In genomic region chrIV:14679060-14679459, ce11 we compare ENCODE assay signal across 2 worm cellular contexts.
A peak's percentile ranks its signal among the peaks of the same experiment; 100 is the strongest.
TF ChIP-seq lines count a peak whose summit lies in the region.

No protein-coding gene starts in this region.

TF ChIP-seq in whole organism, L1 larva, 84 proteins besides CTCF, POLR2A, EP300 and RAD21:
- TF ChIP-seq elt-3 (tag; optimal IDR thresholded peaks at IDR 0.05; lab: Kevin White, UChicago) (peak in 1 of 6 experiments; percentile 11), isw-1 (GFP tag; IDR thresholded peaks at IDR 0.05; lab: Robert Waterston, UW) (no peak), lsy-2 (tag; optimal IDR thresholded peaks at IDR 0.05; lab: Kevin White, UChicago) (no peak), nhr-90 (tag; optimal IDR thresholded peaks at IDR 0.05; lab: Kevin White, UChicago; ENCODE audit: poor library complexity) (no peak), zag-1 (tag; optimal IDR thresholded peaks at IDR 0.05; lab: Kevin White, UChicago) (no peak), blmp-1 (tag; optimal IDR thresholded peaks at IDR 0.05; lab: Kevin White, UChicago) (peak; percentile 62), snu-23 (GFP tag; optimal IDR thresholded peaks at IDR 0.05; lab: Kevin White, UChicago) (no peak), unc-62 (GFP tag; optimal IDR thresholded peaks at IDR 0.05; lab: Kevin White, UChicago) (no peak), rnt-1 (tag; optimal IDR thresholded peaks at IDR 0.05; lab: Kevin White, UChicago) (no peak), fos-1 (tag; optimal IDR thresholded peaks at IDR 0.05; lab: Kevin White, UChicago) (no peak), hlh-17 (GFP tag; optimal IDR thresholded peaks at IDR 0.05; lab: Kevin White, UChicago; ENCODE audit: borderline replicate concordance) (no peak), hlh-4 (tag; optimal IDR thresholded peaks at IDR 0.05; lab: Kevin White, UChicago) (no peak), zip-4 (GFP tag; optimal IDR thresholded peaks at IDR 0.05; lab: Kevin White, UChicago) (no peak), sptf-1 (tag; optimal IDR thresholded peaks at IDR 0.05; lab: Kevin White, UChicago) (no peak), lir-3 (tag; optimal IDR thresholded peaks at IDR 0.05; lab: Kevin White, UChicago; ENCODE audit: poor library complexity) (no peak)

TF ChIP-seq in whole organism, L4 larva, 104 proteins besides CTCF, POLR2A, EP300 and RAD21:
- TF ChIP-seq T26A8.4 (GFP tag; IDR thresholded peaks at IDR 0.05; lab: Robert Waterston, UW), result no peak
- no peak for TF ChIP-seq jun-1 (tag; optimal IDR thresholded peaks at IDR 0.05; lab: Kevin White, UChicago)
- TF ChIP-seq zag-1 (tag; optimal IDR thresholded peaks at IDR 0.05; lab: Kevin White, UChicago), result no peak
- TF ChIP-seq snpc-1.2 (GFP tag; IDR thresholded peaks at IDR 0.05; lab: Robert Waterston, UW), result 0 out of 2 replicates have a peak, but pooled peaks have one; percentile 19
- no peak for TF ChIP-seq ceh-20 (GFP tag; IDR thresholded peaks at IDR 0.05; lab: Robert Waterston, UW)
- TF ChIP-seq cey-2 (tag; optimal IDR thresholded peaks at IDR 0.05; lab: Kevin White, UChicago; ENCODE audit: borderline replicate concordance, insufficient read depth), result no peak
- TF ChIP-seq F44E2.7 (GFP tag; IDR thresholded peaks at IDR 0.05; lab: Robert Waterston, UW), result no peak
- TF ChIP-seq Y75B8A.6 (GFP tag; IDR thresholded peaks at IDR 0.05; lab: Robert Waterston, UW), result no peak
- no peak for TF ChIP-seq spr-3 (GFP tag; optimal IDR thresholded peaks at IDR 0.05; lab: Kevin White, UChicago)
- no peak for TF ChIP-seq spr-1 (tag; optimal IDR thresholded peaks at IDR 0.05; lab: Kevin White, UChicago)
- TF ChIP-seq aha-1 (tag; lab: Kevin White, UChicago), result peak; percentile 65
- TF ChIP-seq ztf-7 (tag; optimal IDR thresholded peaks at IDR 0.05; lab: Kevin White, UChicago), result no peak
- TF ChIP-seq nhr-42 (GFP tag; IDR thresholded peaks at IDR 0.05; lab: Robert Waterston, UW), result no peak
- TF ChIP-seq mes-2 (tag; optimal IDR thresholded peaks at IDR 0.05; lab: Kevin White, UChicago; ENCODE audit: poor library complexity, severe bottlenecking), result no peak
- TF ChIP-seq vab-7 (GFP tag; IDR thresholded peaks at IDR 0.05; lab: Robert Waterston, UW), result no peak
- TF ChIP-seq lin-39 (tag; optimal IDR thresholded peaks at IDR 0.05; lab: Kevin White, UChicago), result no peak
- no peak for TF ChIP-seq T20F7.1 (GFP tag; optimal IDR thresholded peaks at IDR 0.05; lab: Kevin White, UChicago)
- no peak for TF ChIP-seq attf-4 (tag; optimal IDR thresholded peaks at IDR 0.05; lab: Kevin White, UChicago)
- peak in 1 of 2 experiments; percentile 21 for TF ChIP-seq unc-62 (GFP tag; optimal IDR thresholded peaks at IDR 0.05 in 1 of 2; lab: Kevin White, UChicago)
- TF ChIP-seq unc-62 (tag; optimal IDR thresholded peaks at IDR 0.05; lab: Kevin White, UChicago), result no peak
- no peak for TF ChIP-seq hlh-11 (tag; optimal IDR thresholded peaks at IDR 0.05; lab: Kevin White, UChicago)
- TF ChIP-seq madf-5 (GFP tag; IDR thresholded peaks at IDR 0.05; lab: Robert Waterston, UW), result no peak
- TF ChIP-seq Y105C5A.15 (GFP tag; IDR thresholded peaks at IDR 0.05; lab: Robert Waterston, UW), result no peak
- no peak for TF ChIP-seq nhr-237 (tag; optimal IDR thresholded peaks at IDR 0.05; lab: Kevin White, UChicago)

Comparison
In these comparisons a context has a peak if more than half of its experiments do, and no peak if none do; other contexts are left out.
1. Of the 29 proteins assayed by ChIP-seq in both whole organism, L4 larva and whole organism, L1 larva: peak only in whole organism, L4 larva: aha-1; only in whole organism, L1 larva: none; in both: none; in neither: 27; mixed calls (peak in some experiments, not most) for 1.